Worm (Caenorhabditis elegans) whole organism, late embryonic: ENCODE measurements around the gene T10H9.1.

Source experiments
- C08G9.2 ChIP-seq: sonication (generic microtip); optimal IDR thresholded peaks from 2 replicates; lab custom pipeline; 2016; ENCODE audit warnings: mild to moderate bottlenecking, missing genetic modification characterization, moderate library complexity, missing compliant biosample characterization
- C38D4.7 ChIP-seq: fragments of 200-800 bp; sonication (Bioruptor generic); optimal IDR thresholded peaks from 2 replicates; lab custom pipeline; 2018; ENCODE audit warnings: mild to moderate bottlenecking, missing genetic modification characterization, moderate library complexity, missing compliant biosample characterization
- F13H6.1 ChIP-seq: sonication (generic microtip); optimal IDR thresholded peaks from 2 replicates; lab custom pipeline; 2016; ENCODE audit warnings: missing genetic modification characterization, missing compliant biosample characterization
- T23F11.4 ChIP-seq: fragments of 200-800 bp; sonication (Bioruptor generic); optimal IDR thresholded peaks from 2 replicates; lab custom pipeline; 2018; ENCODE audit warnings: mild to moderate bottlenecking, missing genetic modification characterization, missing compliant biosample characterization
- Y22D7AL.16 ChIP-seq: sonication (generic microtip); optimal IDR thresholded peaks from 2 replicates; lab custom pipeline; 2016; ENCODE audit warnings: missing genetic modification characterization, missing compliant biosample characterization
- ahr-1 ChIP-seq: sonication (generic microtip); optimal IDR thresholded peaks from 2 replicates; lab custom pipeline; 2016; ENCODE audit warnings: missing genetic modification characterization, missing compliant biosample characterization
- ceh-2 ChIP-seq: sonication (generic microtip); optimal IDR thresholded peaks from 2 replicates; lab custom pipeline; 2016; ENCODE audit warnings: missing genotype, missing genetic modification characterization, missing compliant biosample characterization
- ceh-24 ChIP-seq: sonication (generic microtip); optimal IDR thresholded peaks from 2 replicates; lab custom pipeline; 2016; ENCODE audit warnings: mild to moderate bottlenecking, missing genetic modification characterization, missing compliant biosample characterization
- ceh-31 ChIP-seq: sonication (generic microtip); optimal IDR thresholded peaks from 2 replicates; lab custom pipeline; 2016; ENCODE audit warnings: missing genetic modification characterization, missing compliant biosample characterization
- ceh-34 ChIP-seq: sonication (generic microtip); optimal IDR thresholded peaks from 2 replicates; lab custom pipeline; 2016; ENCODE audit warnings: mild to moderate bottlenecking, missing genetic modification characterization, missing compliant biosample characterization
- ceh-45 ChIP-seq: fragments of 200-800 bp; sonication (Bioruptor generic); IDR thresholded peaks from 2 replicates; pipeline ENCODE4 v1.3.6; 2022; ENCODE audit warnings: missing genetic modification reagents, missing genetic modification characterization, missing compliant biosample characterization
- ceh-48 ChIP-seq: sonication (generic microtip); optimal IDR thresholded peaks from 2 replicates; lab custom pipeline; 2016; ENCODE audit warnings: missing genetic modification characterization, inconsistent platforms, missing compliant biosample characterization
- ceh-6 ChIP-seq: fragments of 200-800 bp; sonication (Bioruptor generic); optimal IDR thresholded peaks from 2 replicates; lab custom pipeline; 2018; ENCODE audit warnings: mild to moderate bottlenecking, missing genetic modification characterization, missing compliant biosample characterization
- ceh-9 ChIP-seq: sonication (generic microtip); optimal IDR thresholded peaks from 2 replicates; lab custom pipeline; 2016; ENCODE audit warnings: mild to moderate bottlenecking, missing genetic modification characterization, inconsistent platforms, missing compliant biosample characterization
- elt-4 ChIP-seq: sonication (generic microtip); optimal IDR thresholded peaks from 2 replicates; lab custom pipeline; 2016; ENCODE audit warnings: missing genetic modification characterization, missing compliant biosample characterization
- eyg-1 ChIP-seq: sonication (generic microtip); optimal IDR thresholded peaks from 2 replicates; lab custom pipeline; 2016; ENCODE audit warnings: missing genotype, missing genetic modification characterization, missing compliant biosample characterization
- fkh-10 ChIP-seq: fragments of 150-350 bp; optimal IDR thresholded peaks from 2 replicates; lab custom pipeline; 2014; ENCODE audit warnings: missing biosample characterization, missing genetic modification reagents, missing genetic modification characterization
- gmeb-2 ChIP-seq: sonication (generic microtip); optimal IDR thresholded peaks from 2 replicates; lab custom pipeline; 2016; ENCODE audit warnings: missing genetic modification characterization, inconsistent platforms, missing compliant biosample characterization
- hlh-6 ChIP-seq: sonication (generic microtip); optimal IDR thresholded peaks from 2 replicates; lab custom pipeline; 2016; ENCODE audit warnings: missing genotype, missing genetic modification characterization, missing compliant biosample characterization
- hlh-8 ChIP-seq: sonication (generic microtip); optimal IDR thresholded peaks from 2 replicates; lab custom pipeline; 2016; ENCODE audit warnings: missing genotype, missing genetic modification characterization, missing compliant biosample characterization
- lim-6 ChIP-seq: sonication (generic microtip); optimal IDR thresholded peaks from 2 replicates; lab custom pipeline; 2016; ENCODE audit warnings: missing genetic modification characterization, missing compliant biosample characterization
- lin-11 ChIP-seq: fragments of 200-800 bp; sonication (Bioruptor generic); optimal IDR thresholded peaks from 2 replicates; lab custom pipeline; 2018; ENCODE audit warnings: mild to moderate bottlenecking, missing genetic modification characterization, missing compliant biosample characterization
- madf-2 ChIP-seq: sonication (generic microtip); optimal IDR thresholded peaks from 2 replicates; lab custom pipeline; 2017; ENCODE audit warnings: missing genetic modification characterization, missing compliant biosample characterization
- mec-3 ChIP-seq: sonication (generic microtip); optimal IDR thresholded peaks from 2 replicates; lab custom pipeline; 2016; ENCODE audit warnings: borderline replicate concordance, missing genetic modification characterization, missing compliant biosample characterization
- nfya-1 ChIP-seq: sonication (generic microtip); optimal IDR thresholded peaks from 2 replicates; lab custom pipeline; 2017; ENCODE audit warnings: missing genetic modification characterization, mild to moderate bottlenecking, missing compliant biosample characterization, antibody characterized with exemption, moderate library complexity
- pag-3 ChIP-seq: sonication (generic microtip); optimal IDR thresholded peaks from 2 replicates; lab custom pipeline; 2016; ENCODE audit warnings: missing compliant biosample characterization, missing genetic modification characterization, borderline replicate concordance
- pat-9 ChIP-seq: fragments of 200-800 bp; sonication (Bioruptor generic); optimal IDR thresholded peaks from 2 replicates; lab custom pipeline; 2018; ENCODE audit warnings: mild to moderate bottlenecking, missing genetic modification characterization, moderate library complexity, missing compliant biosample characterization
- pax-1 ChIP-seq: fragments of 150-350 bp; optimal IDR thresholded peaks from 2 replicates; lab custom pipeline; 2014; ENCODE audit warnings: missing biosample characterization, missing genetic modification characterization
- pqm-1 ChIP-seq: sonication (generic microtip); optimal IDR thresholded peaks from 2 replicates; lab custom pipeline; 2016; ENCODE audit warnings: missing genetic modification characterization, missing compliant biosample characterization
- pros-1 ChIP-seq: fragments of 150-350 bp; optimal IDR thresholded peaks from 2 replicates; lab custom pipeline; 2014; ENCODE audit warnings: missing biosample characterization, missing genetic modification reagents, missing genetic modification characterization
- ref-2 ChIP-seq: sonication (generic microtip); optimal IDR thresholded peaks from 2 replicates; lab custom pipeline; 2016; ENCODE audit warnings: missing genetic modification characterization, missing compliant biosample characterization
- rnt-1 ChIP-seq: sonication (generic microtip); optimal IDR thresholded peaks from 2 replicates; lab custom pipeline; 2016; ENCODE audit warnings: missing genetic modification characterization, missing compliant biosample characterization
- sdc-2 ChIP-seq: sonication (generic microtip); optimal IDR thresholded peaks from 2 replicates; lab custom pipeline; 2016; ENCODE audit warnings: missing genotype, missing genetic modification characterization, missing compliant biosample characterization
- sox-4 ChIP-seq: sonication (generic microtip); optimal IDR thresholded peaks from 2 replicates; lab custom pipeline; 2017; ENCODE audit warnings: mild to moderate bottlenecking, missing genetic modification characterization, inconsistent platforms, missing compliant biosample characterization
- tbx-7 ChIP-seq: sonication (generic microtip); optimal IDR thresholded peaks from 2 replicates; lab custom pipeline; 2016; ENCODE audit warnings: missing genotype, missing genetic modification characterization, missing compliant biosample characterization
- ttx-3 ChIP-seq: sonication (generic microtip); optimal IDR thresholded peaks from 2 replicates; lab custom pipeline; 2016; ENCODE audit warnings: missing genetic modification reagents, missing genetic modification characterization, missing compliant biosample characterization
- unc-3 ChIP-seq, 2 experiments: fragments of 200-800 bp in 1 of 2; sonication (Bioruptor generic) in 1 of 2; sonication (generic microtip) in 1 of 2; conservative IDR thresholded peaks in 1 of 2; optimal IDR thresholded peaks in 1 of 2; 2 replicates each; pipeline versions ENCODE4 v1.3.6 to Lab custom; 2016 to 2022; ENCODE audit warnings: missing compliant biosample characterization in 2 of 2, missing genetic modification characterization in 2 of 2, missing genetic modification reagents in 1 of 2
- unc-42 ChIP-seq: sonication (generic microtip); optimal IDR thresholded peaks from 2 replicates; lab custom pipeline; 2016; ENCODE audit warnings: missing genotype, missing genetic modification characterization, missing compliant biosample characterization
- zip-5 ChIP-seq: sonication (generic microtip); optimal IDR thresholded peaks from 2 replicates; lab custom pipeline; 2016; ENCODE audit warnings: missing genetic modification characterization, missing compliant biosample characterization
- ztf-16 ChIP-seq: sonication (generic microtip); optimal IDR thresholded peaks from 2 replicates; lab custom pipeline; 2017; ENCODE audit warnings: missing genetic modification characterization, missing compliant biosample characterization

Gene T10H9.1

ce11 chrV:6645810-6646209, 3.6 kb upstream of the T10H9.1 start:
- TF ChIP-seq hlh-6 (no peak), ztf-16 (no peak), mec-3 (tag; lab: Kevin White, UChicago) (no peak), fkh-10 (GFP tag; lab: Kevin White, UChicago) (no peak), Y22D7AL.16 (tag; lab: Kevin White, UChicago) (no peak), ceh-31 (tag; lab: Kevin White, UChicago) (no peak), pros-1 (no peak), pax-1 (tag; lab: Kevin White, UChicago) (no peak), ref-2 (tag; lab: Kevin White, UChicago) (no peak), rnt-1 (tag; lab: Kevin White, UChicago) (no peak), madf-2 (tag; lab: Kevin White, UChicago) (no peak), lim-6 (tag; lab: Kevin White, UChicago) (no peak)

ce11 chrV:6650508-6650907, 1.1 kb downstream of the T10H9.1 start:
- no peak for TF ChIP-seq sdc-2
- no peak for TF ChIP-seq tbx-7 (tag; lab: Kevin White, UChicago)
- no peak for TF ChIP-seq ahr-1
- TF ChIP-seq pat-9 (tag; lab: Kevin White, UChicago), result no peak
- TF ChIP-seq eyg-1 (tag; lab: Kevin White, UChicago), result no peak
- TF ChIP-seq pros-1, result no peak
- TF ChIP-seq sox-4 (tag; lab: Kevin White, UChicago), result no peak
- no peak for TF ChIP-seq ceh-6 (GFP tag; lab: Kevin White, UChicago)
- TF ChIP-seq nfya-1 (tag; lab: Kevin White, UChicago), result no peak
- TF ChIP-seq F13H6.1 (tag; lab: Kevin White, UChicago), result no peak
- TF ChIP-seq T23F11.4, result no peak
- no peak for TF ChIP-seq ceh-9 (tag; lab: Kevin White, UChicago)
- TF ChIP-seq C38D4.7 (GFP tag; lab: Kevin White, UChicago), result no peak
- TF ChIP-seq lin-11 (tag; lab: Kevin White, UChicago), result no peak
- TF ChIP-seq C08G9.2 (tag; lab: Kevin White, UChicago), result no peak
- TF ChIP-seq elt-4 (tag; lab: Kevin White, UChicago), result no peak
- TF ChIP-seq ttx-3 (tag; lab: Kevin White, UChicago), result no peak
- TF ChIP-seq pax-1 (tag; lab: Kevin White, UChicago), result no peak
- no peak for TF ChIP-seq ztf-16

DNA sequence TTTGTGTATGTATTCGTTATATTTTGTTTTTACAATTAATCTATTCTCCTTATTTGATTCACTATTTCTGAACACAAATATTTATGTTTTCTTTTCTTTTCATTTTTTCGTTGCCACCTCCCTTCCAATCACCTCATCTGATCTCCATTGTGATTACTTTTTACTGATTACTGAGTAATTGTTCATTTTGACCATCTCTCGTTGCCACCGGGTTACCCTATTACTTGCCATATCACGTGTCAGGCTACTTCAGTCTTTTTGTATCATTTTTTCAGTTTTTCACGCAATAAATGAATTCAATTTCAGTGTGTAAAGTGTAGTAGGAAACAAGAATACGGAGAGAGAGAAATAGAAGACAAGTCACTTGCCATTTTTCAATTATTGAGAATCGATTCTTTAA, 2.6 kb downstream of the T10H9.1 start, which contains the start of gene T10H9.8:
Gene T10H9.8, plus strand, starts transcription at position 301 of the 400 bp plus-strand sequence.
- no peak for TF ChIP-seq ceh-48 (tag; lab: Kevin White, UChicago)
- no peak for TF ChIP-seq ceh-24 (tag; lab: Kevin White, UChicago)
- TF ChIP-seq C38D4.7 (GFP tag; lab: Kevin White, UChicago), result no peak
- TF ChIP-seq pqm-1 (tag; lab: Kevin White, UChicago), result no peak
- TF ChIP-seq unc-42, result no peak
- TF ChIP-seq Y22D7AL.16 (tag; lab: Kevin White, UChicago), result no peak
- no peak for TF ChIP-seq gmeb-2 (tag; lab: Kevin White, UChicago)
- no peak for TF ChIP-seq zip-5 (tag; lab: Kevin White, UChicago)
- no peak for TF ChIP-seq fkh-10 (GFP tag; lab: Kevin White, UChicago)
- no peak for TF ChIP-seq ceh-45 (GFP tag; lab: Robert Waterston, UW)
- no peak for TF ChIP-seq C08G9.2 (tag; lab: Kevin White, UChicago)
- TF ChIP-seq madf-2 (tag; lab: Kevin White, UChicago), result no peak
- no peak for TF ChIP-seq lin-11 (tag; lab: Kevin White, UChicago)
- TF ChIP-seq ceh-34 (tag; lab: Kevin White, UChicago), result no peak
- TF ChIP-seq unc-3 (GFP tag; conservative IDR thresholded peaks at IDR 0.05; lab: Robert Waterston, UW), result no peak
- no peak for TF ChIP-seq unc-3 (tag; optimal IDR thresholded peaks at IDR 0.05; lab: Kevin White, UChicago)
- no peak for TF ChIP-seq hlh-8 (tag; lab: Kevin White, UChicago)
- no peak for TF ChIP-seq ceh-2 (tag; lab: Kevin White, UChicago)
- no peak for TF ChIP-seq rnt-1 (tag; lab: Kevin White, UChicago)
- TF ChIP-seq pag-3 (tag; lab: Kevin White, UChicago), result no peak
